Worm (Caenorhabditis elegans): ENCODE results near the gene F18E9.1.

Gene F18E9.1

DNA sequence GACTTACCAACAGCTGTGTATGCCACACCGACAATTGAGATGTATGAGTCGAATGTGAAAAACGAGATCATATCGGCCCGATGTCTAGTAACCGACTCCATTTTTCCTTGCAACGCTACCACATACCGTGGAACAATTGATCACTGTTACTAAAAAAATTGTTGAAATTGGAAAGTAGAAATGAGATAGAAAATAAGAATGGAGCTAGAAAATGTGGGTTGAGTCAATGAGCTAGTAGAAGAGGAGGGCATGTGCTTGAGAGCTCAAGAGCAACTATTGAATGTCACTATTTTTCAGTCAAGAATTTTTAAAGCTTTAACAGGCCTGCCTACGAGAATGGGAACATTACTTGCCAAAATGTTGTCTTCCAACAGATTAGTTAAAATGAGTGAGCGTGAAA lies 23.8 kb downstream of the F18E9.1 start, which contains the start of gene K01A12.3:
TSS of gene K01A12.3 (minus strand) at position 101 of the 400 bp plus-strand sequence.
- no peak for TF ChIP-seq unc-62 (GFP tag; optimal IDR thresholded peaks at IDR 0.05)

ce11 chrX:8638679-8639184 lies 37.4 kb downstream of the F18E9.1 start:
- TF ChIP-seq unc-62 (GFP tag; optimal IDR thresholded peaks at IDR 0.05): no peak

- no peak for TF ChIP-seq unc-62 (GFP tag; optimal IDR thresholded peaks at IDR 0.05)
These were observed 39.3 kb downstream of the F18E9.1 start for ce11 chrX:8640654-8641053.

DNA sequence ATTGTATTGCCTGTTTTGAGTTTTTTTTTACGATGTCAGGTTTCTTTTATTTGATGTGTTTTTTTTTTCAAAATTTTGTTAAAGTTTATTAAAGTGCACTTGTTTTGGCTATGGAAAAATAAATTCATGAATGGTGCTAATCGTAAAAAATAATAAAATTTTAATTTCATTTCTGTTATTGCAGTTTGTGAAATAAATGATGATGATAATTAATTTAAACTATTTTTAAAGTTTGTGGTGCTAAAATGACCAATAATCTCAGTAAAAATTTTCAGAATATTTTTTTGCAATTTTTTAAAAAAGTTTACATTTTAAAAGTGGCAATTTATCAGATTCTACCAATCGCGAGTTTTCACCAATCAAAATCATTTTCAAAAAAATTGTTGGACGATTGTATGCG lies 42.5 kb downstream of the F18E9.1 start, which contains the start of gene stg-2:
TSS of gene stg-2 (minus strand) at position 101 of the 400 bp plus-strand sequence.
- no peak for TF ChIP-seq unc-62 (GFP tag; optimal IDR thresholded peaks at IDR 0.05)

DNA sequence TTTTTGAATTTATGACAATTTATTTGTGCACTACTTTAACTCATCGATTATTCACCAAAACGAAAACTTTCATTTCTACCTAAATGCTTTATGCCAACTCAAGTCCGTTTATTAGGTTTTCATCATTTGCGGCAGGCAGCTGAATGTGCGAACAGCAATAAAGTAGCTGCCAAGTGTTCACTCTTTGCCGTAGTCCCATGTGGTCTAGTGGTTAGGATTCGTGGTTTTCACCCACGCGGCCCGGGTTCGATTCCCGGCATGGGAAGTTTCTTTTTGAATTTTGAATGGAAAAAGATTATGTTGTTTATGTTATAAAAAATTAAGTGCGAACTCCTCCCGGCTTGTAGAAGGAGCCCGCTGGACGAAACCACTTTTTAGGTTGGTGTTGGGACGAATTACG lies 45.0 kb downstream of the F18E9.1 start:
- no peak for TF ChIP-seq unc-62 (GFP tag; optimal IDR thresholded peaks at IDR 0.05)

ce11 chrX:8646997-8647396 lies 45.7 kb downstream of the F18E9.1 start, which contains the start of gene F12D9.2:
F12D9.2 (minus strand) TSS chrX:8647097.
- no peak for TF ChIP-seq unc-62 (GFP tag; optimal IDR thresholded peaks at IDR 0.05)

DNA sequence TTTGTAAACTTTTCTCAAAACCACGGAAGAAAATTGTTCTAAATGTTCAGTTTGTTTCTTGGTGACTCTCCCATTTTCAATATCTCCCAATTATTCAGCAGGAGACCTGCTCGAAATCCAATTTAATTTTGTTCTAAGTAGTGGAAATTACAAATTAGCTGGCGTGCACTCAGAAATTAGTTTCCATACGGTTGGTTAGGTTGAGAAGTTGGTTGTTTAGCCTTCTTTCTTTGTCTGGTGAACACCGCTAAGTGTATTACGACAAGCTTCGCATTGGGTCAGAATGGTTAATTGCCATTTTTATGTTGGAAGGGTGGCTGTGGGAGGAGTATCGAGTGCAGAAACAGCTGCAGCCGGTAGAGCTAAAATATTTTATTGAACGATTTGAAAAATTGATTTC lies 47.2 kb downstream of the F18E9.1 start:
- no peak for TF ChIP-seq unc-62 (GFP tag; optimal IDR thresholded peaks at IDR 0.05)

DNA sequence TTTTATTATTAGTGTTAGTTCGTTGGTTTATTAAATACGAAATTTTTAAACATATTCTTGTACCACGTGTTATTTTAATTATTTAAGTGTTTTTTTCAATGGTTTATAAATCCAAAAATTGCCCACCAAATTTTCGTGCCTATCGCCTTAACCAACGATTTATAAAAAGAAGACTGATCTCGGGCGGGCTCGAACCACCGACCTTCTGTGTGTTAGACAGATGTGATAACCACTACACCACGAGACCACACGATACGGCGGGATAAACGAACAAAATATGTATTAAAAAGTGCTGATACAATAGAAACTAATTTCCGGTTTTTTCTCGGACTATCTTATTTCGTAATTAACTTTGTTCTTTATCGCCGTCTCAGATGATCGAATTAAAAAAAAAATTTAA lies 49.2 kb downstream of the F18E9.1 start:
- TF ChIP-seq unc-62 (GFP tag; optimal IDR thresholded peaks at IDR 0.05): no peak

Data from whole organism, dauer.